Fruit fly (Drosophila melanogaster): ENCODE data around the gene shep.
A peak's percentile ranks its signal among the peaks of the same experiment; 100 is the strongest.

Gene shep

dm6 chr3L:5184502-5184859 lies 93.3 kb downstream of the shep start:
- no peak for TF ChIP-seq yki (optimal IDR thresholded peaks at IDR 0.05)
- TF ChIP-seq CG4360 (GFP tag; IDR thresholded peaks at IDR 0.05): peak; percentile 75
- TF ChIP-seq CG6854 (GFP tag; optimal IDR thresholded peaks at IDR 0.05): no peak
- no peak for TF ChIP-seq CG14710 (tag; optimal IDR thresholded peaks at IDR 0.05)
- no peak for TF ChIP-seq CG12071 (GFP tag; optimal IDR thresholded peaks at IDR 0.05)
- TF ChIP-seq Drgx (GFP tag; IDR thresholded peaks at IDR 0.05): no peak
- TF ChIP-seq Doc2 (GFP tag; IDR thresholded peaks at IDR 0.05): no peak
- no peak for TF ChIP-seq CoRest (tag; optimal IDR thresholded peaks at IDR 0.05)
- TF ChIP-seq CG11560 (tag; IDR thresholded peaks at IDR 0.05): no peak
- TF ChIP-seq Aef1 (GFP tag; IDR thresholded peaks at IDR 0.05): no peak
- TF ChIP-seq CG1792 (GFP tag; optimal IDR thresholded peaks at IDR 0.05): no peak
- TF ChIP-seq cg (GFP tag; optimal IDR thresholded peaks at IDR 0.05): peak; percentile 46
- TF ChIP-seq lbe (GFP tag; optimal IDR thresholded peaks at IDR 0.05): peak; percentile 9
- TF ChIP-seq CG11247 (GFP tag; IDR thresholded peaks at IDR 0.05): no peak
- no peak for TF ChIP-seq CG12236 (GFP tag; optimal IDR thresholded peaks at IDR 0.05)
- TF ChIP-seq crp (GFP tag; optimal IDR thresholded peaks at IDR 0.05): peak in 1 of 2 experiments; percentile 49
- peak; percentile 69 for TF ChIP-seq Med (GFP tag)
- no peak for TF ChIP-seq CG30431 (GFP tag; optimal IDR thresholded peaks at IDR 0.05)
- peak in 1 of 3 experiments; percentile 8 for TF ChIP-seq Stat92E (GFP tag; optimal IDR thresholded peaks at IDR 0.05)
- no peak for TF ChIP-seq ap (GFP tag; IDR thresholded peaks at IDR 0.05)
- TF ChIP-seq sens (GFP tag): peak; percentile 76
- no peak for TF ChIP-seq CG17612 (GFP tag; IDR thresholded peaks at IDR 0.05)
- TF ChIP-seq unpg (GFP tag; optimal IDR thresholded peaks at IDR 0.05): no peak
- TF ChIP-seq CG31365 (tag; optimal IDR thresholded peaks at IDR 0.05): peak; percentile 4
- TF ChIP-seq CG2678 (tag; optimal IDR thresholded peaks at IDR 0.05): no peak
- TF ChIP-seq C15 (GFP tag; IDR thresholded peaks at IDR 0.05): no peak
- no peak for TF ChIP-seq CG7357 (GFP tag; IDR thresholded peaks at IDR 0.05)
- no peak for TF ChIP-seq ATbp (GFP tag; optimal IDR thresholded peaks at IDR 0.05)
- TF ChIP-seq CrebB (tag; optimal IDR thresholded peaks at IDR 0.05): no peak
- TF ChIP-seq E2f1 (GFP tag; IDR thresholded peaks at IDR 0.05): 0 out of 2 replicates have a peak, but pooled peaks have one; percentile 6
- no peak for TF ChIP-seq Opbp (GFP tag; IDR thresholded peaks at IDR 0.05; ENCODE audit: partially characterized antibody)
- peak; percentile 77 for TF ChIP-seq Jarid2 (GFP tag; optimal IDR thresholded peaks at IDR 0.05)
- no peak for TF ChIP-seq CG7372 (GFP tag; IDR thresholded peaks at IDR 0.05)
- TF ChIP-seq lov (optimal IDR thresholded peaks at IDR 0.05): no peak
- no peak for TF ChIP-seq lov (GFP tag; IDR thresholded peaks at IDR 0.05)
- no peak for TF ChIP-seq CG16779 (GFP tag; IDR thresholded peaks at IDR 0.05)
- TF ChIP-seq Max (GFP tag; optimal IDR thresholded peaks at IDR 0.05): no peak
- TF ChIP-seq CG12104 (GFP tag; optimal IDR thresholded peaks at IDR 0.05): no peak
- TF ChIP-seq gro (GFP tag; optimal IDR thresholded peaks at IDR 0.05): no peak
- no peak for TF ChIP-seq Fer3 (tag; optimal IDR thresholded peaks at IDR 0.05)
- no peak for TF ChIP-seq CG1602 (GFP tag; optimal IDR thresholded peaks at IDR 0.05)
- no peak for TF ChIP-seq ERR (GFP tag; optimal IDR thresholded peaks at IDR 0.05)
- peak; percentile 77; the same call in 2 of the 4 replicates for TF ChIP-seq chinmo (GFP tag; IDR thresholded peaks at IDR 0.05; ENCODE audit: partially characterized antibody)
- peak; percentile 80 for TF ChIP-seq CG12769 (tag; optimal IDR thresholded peaks at IDR 0.05)
- peak; percentile 12 for TF ChIP-seq abd-A (tag; optimal IDR thresholded peaks at IDR 0.05)
- TF ChIP-seq CG8290 (GFP tag; optimal IDR thresholded peaks at IDR 0.05): no peak
- TF ChIP-seq CG8290 (tag; optimal IDR thresholded peaks at IDR 0.05): peak in 1 of 2 experiments; percentile 25
- TF ChIP-seq CG43689 (GFP tag; IDR thresholded peaks at IDR 0.05): no peak
- peak; percentile 55 for TF ChIP-seq psq (GFP tag; optimal IDR thresholded peaks at IDR 0.05)
- TF ChIP-seq tna (GFP tag; IDR thresholded peaks at IDR 0.05; ENCODE audit: partially characterized antibody): no peak
- peak; percentile 41 for TF ChIP-seq Deaf1 (tag; optimal IDR thresholded peaks at IDR 0.05)
- TF ChIP-seq br (optimal IDR thresholded peaks at IDR 0.05): no peak
- no peak for TF ChIP-seq oc (tag; optimal IDR thresholded peaks at IDR 0.05)

Data from whole organism, embryonic.